Worm (Caenorhabditis elegans) whole organism, L2 larva: ENCODE measurements around the gene K06B9.6.

Source experiments
- F13H6.1 ChIP-seq: sonication (generic microtip); optimal IDR thresholded peaks from 2 replicates; lab custom pipeline; 2016; ENCODE audit warnings: missing genetic modification characterization, missing compliant biosample characterization
- fos-1 ChIP-seq: fragments of 150-350 bp; optimal IDR thresholded peaks from 2 replicates; lab custom pipeline; 2014; ENCODE audit warnings: missing biosample characterization, missing genetic modification characterization
- nhr-237 ChIP-seq: fragments of 150-350 bp; optimal IDR thresholded peaks from 2 replicates; lab custom pipeline; 2014; ENCODE audit warnings: missing biosample characterization, missing genetic modification characterization
- zag-1 ChIP-seq: fragments of 150-350 bp; optimal IDR thresholded peaks from 2 replicates; lab custom pipeline; 2014; ENCODE audit warnings: missing biosample characterization, missing genetic modification characterization

- TF ChIP-seq zag-1 (tag; lab: Kevin White, UChicago) (no peak), nhr-237 (tag; lab: Kevin White, UChicago) (no peak), F13H6.1 (tag; lab: Kevin White, UChicago) (no peak), fos-1 (tag; lab: Kevin White, UChicago) (no peak)
These were observed 32.2 kb downstream of the K06B9.6 start, which contains the start of gene scrm-8 for ce11 chrIV:4164392-4164791.
